Worm (Caenorhabditis elegans) whole organism, L3 larva: Measurements from ENCODE around the gene ctg-2.

Source experiments
- fkh-10 ChIP-seq: sonication (generic microtip); optimal IDR thresholded peaks from 2 replicates; lab custom pipeline; 2017; ENCODE audit warnings: missing biosample characterization, missing genetic modification reagents, missing genetic modification characterization
- tbx-2 ChIP-seq: sonication (generic microtip); optimal IDR thresholded peaks from 2 replicates; lab custom pipeline; 2016; ENCODE audit warnings: mild to moderate bottlenecking, missing genetic modification characterization, missing compliant biosample characterization

ce11 chrII:8561227-8561626 is 46.4 kb downstream of the ctg-2 start, which contains the start of gene iff-2:
- TF ChIP-seq fkh-10 (GFP tag; lab: Kevin White, UChicago): peak; percentile 99
- TF ChIP-seq tbx-2 (tag; lab: Kevin White, UChicago): peak; percentile 94
